Worm (Caenorhabditis elegans) whole organism, young adult: Measurements from ENCODE around the gene prdx-3.
A peak's percentile ranks its signal among the peaks of the same experiment; 100 is the strongest.

Experiments
- B0261.1 ChIP-seq: sonication (generic microtip); optimal IDR thresholded peaks from 2 replicates; lab custom pipeline; 2016; ENCODE audit warnings: mild to moderate bottlenecking, missing genetic modification characterization, moderate library complexity, missing compliant biosample characterization
- F23B12.7 ChIP-seq: sonication (generic microtip); optimal IDR thresholded peaks from 2 replicates; lab custom pipeline; 2017; ENCODE audit warnings: missing genetic modification characterization, mild to moderate bottlenecking, missing compliant biosample characterization, antibody characterized with exemption, moderate library complexity; ENCODE audit not compliant: insufficient read depth
- F39B2.1 ChIP-seq: fragments of 200-800 bp; sonication (Bioruptor generic); IDR thresholded peaks from 2 replicates; pipeline ENCODE4 v1.3.6; 2022; ENCODE audit warnings: missing genetic modification reagents, missing genetic modification characterization, missing compliant biosample characterization
- K12H6.12 ChIP-seq: fragments of 200-800 bp; sonication (Bioruptor generic); optimal IDR thresholded peaks from 2 replicates; lab custom pipeline; 2018; ENCODE audit warnings: mild to moderate bottlenecking, missing genetic modification characterization, missing compliant biosample characterization
- Y53F4B.3 ChIP-seq: fragments of 200-800 bp; sonication (Bioruptor generic); IDR thresholded peaks from 2 replicates; pipeline ENCODE4 v1.3.6; 2022; ENCODE audit warnings: missing genetic modification reagents, missing genetic modification characterization, missing compliant biosample characterization
- Y53G8AR.9 ChIP-seq: fragments of 200-800 bp; sonication (Bioruptor generic); conservative IDR thresholded peaks from 2 replicates; pipeline ENCODE4 v1.3.6; 2022; ENCODE audit warnings: missing genetic modification reagents, missing genetic modification characterization, missing compliant biosample characterization
- Y67H2A.10 ChIP-seq: fragments of 200-800 bp; sonication (Bioruptor generic); conservative IDR thresholded peaks from 2 replicates; pipeline ENCODE4 v1.3.6; 2022; ENCODE audit warnings: missing genetic modification reagents, missing genetic modification characterization, missing compliant biosample characterization
- akir-1 ChIP-seq: fragments of 200-800 bp; sonication (Bioruptor generic); optimal IDR thresholded peaks from 2 replicates; lab custom pipeline; 2018; ENCODE audit warnings: mild to moderate bottlenecking, missing genetic modification characterization, moderate library complexity, missing compliant biosample characterization
- aptf-3 ChIP-seq: fragments of 200-800 bp; sonication (Bioruptor generic); IDR thresholded peaks from 2 replicates; pipeline ENCODE4 v1.3.6; 2022; ENCODE audit warnings: missing genetic modification characterization, missing compliant biosample characterization
- attf-3 ChIP-seq: fragments of 200-800 bp; sonication (Bioruptor generic); conservative IDR thresholded peaks from 2 replicates; pipeline ENCODE4 v1.3.6; 2022; ENCODE audit warnings: missing genetic modification reagents, missing genetic modification characterization, missing compliant biosample characterization
- attf-5 ChIP-seq: fragments of 200-800 bp; sonication (Bioruptor generic); optimal IDR thresholded peaks from 2 replicates; lab custom pipeline; 2018; ENCODE audit warnings: mild to moderate bottlenecking, missing genetic modification characterization, missing compliant biosample characterization
- attf-6 ChIP-seq: fragments of 200-800 bp; sonication (Bioruptor generic); IDR thresholded peaks from 2 replicates; pipeline ENCODE4 v1.3.6; 2022; ENCODE audit warnings: missing genetic modification reagents, missing genetic modification characterization, missing compliant biosample characterization
- cebp-2 ChIP-seq: fragments of 200-800 bp; sonication (Bioruptor generic); IDR thresholded peaks from 2 replicates; pipeline ENCODE4 v1.3.6; 2022; ENCODE audit warnings: missing genetic modification characterization, missing compliant biosample characterization
- dox-1 ChIP-seq: fragments of 200-800 bp; sonication (Bioruptor generic); IDR thresholded peaks from 2 replicates; pipeline ENCODE4 v1.3.6; 2022; ENCODE audit warnings: missing genetic modification reagents, missing genetic modification characterization, missing compliant biosample characterization
- efl-1 ChIP-seq: fragments of 150-350 bp; optimal IDR thresholded peaks from 2 replicates; lab custom pipeline; 2014; ENCODE audit warnings: missing biosample characterization, missing genetic modification reagents, missing genetic modification characterization
- egl-44 ChIP-seq: fragments of 200-800 bp; sonication (Bioruptor generic); IDR thresholded peaks from 2 replicates; pipeline ENCODE4 v1.3.6; 2022; ENCODE audit warnings: missing genetic modification reagents, missing genetic modification characterization, missing compliant biosample characterization
- ets-4 ChIP-seq: fragments of 200-800 bp; sonication (Bioruptor generic); optimal IDR thresholded peaks from 2 replicates; lab custom pipeline; 2018; ENCODE audit warnings: mild to moderate bottlenecking, missing genetic modification characterization, missing compliant biosample characterization
- him-1 ChIP-seq: sonication (generic microtip); optimal IDR thresholded peaks from 2 replicates; lab custom pipeline; 2016; ENCODE audit warnings: missing genotype, missing genetic modification reagents, missing genetic modification characterization, missing compliant biosample characterization
- hmg-1.2 ChIP-seq: fragments of 200-800 bp; sonication (Bioruptor generic); IDR thresholded peaks from 2 replicates; pipeline ENCODE4 v1.3.6; 2022; ENCODE audit warnings: missing genetic modification reagents, missing genetic modification characterization, missing compliant biosample characterization
- hrde-1 ChIP-seq: sonication (generic microtip); optimal IDR thresholded peaks from 2 replicates; lab custom pipeline; 2016; ENCODE audit warnings: missing genetic modification characterization, mild to moderate bottlenecking, missing compliant biosample characterization, moderate library complexity, missing genotype, missing genetic modification reagents, borderline replicate concordance
- hsf-1 ChIP-seq: fragments of 200-800 bp; sonication (Bioruptor generic); IDR thresholded peaks from 2 replicates; pipeline ENCODE4 v1.3.6; 2022; ENCODE audit warnings: missing genetic modification reagents, missing genetic modification characterization, missing compliant biosample characterization
- lag-1 ChIP-seq: fragments of 200-800 bp; sonication (Bioruptor generic); IDR thresholded peaks from 2 replicates; pipeline ENCODE4 v1.3.6; 2022; ENCODE audit warnings: missing genetic modification reagents, missing genetic modification characterization, missing compliant biosample characterization
- lin-26 ChIP-seq: fragments of 200-800 bp; sonication (Bioruptor generic); IDR thresholded peaks from 2 replicates; pipeline ENCODE4 v1.3.6; 2022; ENCODE audit warnings: missing genetic modification reagents, missing genetic modification characterization, missing compliant biosample characterization
- madf-3 ChIP-seq: fragments of 200-800 bp; sonication (Bioruptor generic); IDR thresholded peaks from 2 replicates; pipeline ENCODE4 v1.3.6; 2022; ENCODE audit warnings: missing genetic modification reagents, missing genetic modification characterization, missing compliant biosample characterization
- mcd-1 ChIP-seq: fragments of 200-800 bp; sonication (Bioruptor generic); IDR thresholded peaks from 2 replicates; pipeline ENCODE4 v1.3.6; 2022; ENCODE audit warnings: missing genetic modification reagents, missing genetic modification characterization, missing compliant biosample characterization
- nfyb-1 ChIP-seq: fragments of 200-800 bp; sonication (Bioruptor generic); IDR thresholded peaks from 2 replicates; pipeline ENCODE4 v1.3.6; 2022; ENCODE audit warnings: missing genetic modification reagents, missing genetic modification characterization, missing compliant biosample characterization
- nhr-27 ChIP-seq: fragments of 200-800 bp; sonication (Bioruptor generic); optimal IDR thresholded peaks from 2 replicates; lab custom pipeline; 2018; ENCODE audit warnings: mild to moderate bottlenecking, missing genetic modification characterization, moderate library complexity, missing compliant biosample characterization
- pha-4 ChIP-seq: fragments of 150-350 bp; sonication (generic microtip); optimal IDR thresholded peaks from 2 replicates; lab custom pipeline; 2014; ENCODE audit warnings: missing biosample characterization, missing genetic modification reagents, missing genetic modification characterization
- sdz-38 ChIP-seq: sonication (generic microtip); optimal IDR thresholded peaks from 2 replicates; lab custom pipeline; 2016; ENCODE audit warnings: missing genotype, missing genetic modification characterization, missing compliant biosample characterization
- sptf-2 ChIP-seq: fragments of 200-800 bp; sonication (Bioruptor generic); optimal IDR thresholded peaks from 2 replicates; lab custom pipeline; 2018; ENCODE audit warnings: mild to moderate bottlenecking, missing genetic modification characterization, missing compliant biosample characterization
- tbp1 ChIP-seq: fragments of 200-800 bp; sonication (Bioruptor generic); optimal IDR thresholded peaks from 2 replicates; lab custom pipeline; 2018; ENCODE audit warnings: mild to moderate bottlenecking, missing genetic modification characterization, missing compliant biosample characterization
- tbx-9 ChIP-seq: sonication (generic microtip); optimal IDR thresholded peaks from 2 replicates; lab custom pipeline; 2016; ENCODE audit warnings: borderline replicate concordance, missing genetic modification characterization, inconsistent platforms, missing compliant biosample characterization
- ztf-18 ChIP-seq: sonication (generic microtip); optimal IDR thresholded peaks from 2 replicates; lab custom pipeline; 2016; ENCODE audit warnings: missing genotype, mild to moderate bottlenecking, missing genetic modification characterization, missing compliant biosample characterization
- ztf-25 ChIP-seq: fragments of 200-800 bp; sonication (Bioruptor generic); IDR thresholded peaks from 2 replicates; pipeline ENCODE4 v1.3.6; 2022; ENCODE audit warnings: missing genetic modification reagents, missing genetic modification characterization, missing compliant biosample characterization
- ztf-6 ChIP-seq: fragments of 200-800 bp; sonication (Bioruptor generic); IDR thresholded peaks from 2 replicates; pipeline ENCODE4 v1.3.6; 2022; ENCODE audit warnings: missing genetic modification reagents, missing genetic modification characterization, missing compliant biosample characterization

The prdx-3 gene

DNA sequence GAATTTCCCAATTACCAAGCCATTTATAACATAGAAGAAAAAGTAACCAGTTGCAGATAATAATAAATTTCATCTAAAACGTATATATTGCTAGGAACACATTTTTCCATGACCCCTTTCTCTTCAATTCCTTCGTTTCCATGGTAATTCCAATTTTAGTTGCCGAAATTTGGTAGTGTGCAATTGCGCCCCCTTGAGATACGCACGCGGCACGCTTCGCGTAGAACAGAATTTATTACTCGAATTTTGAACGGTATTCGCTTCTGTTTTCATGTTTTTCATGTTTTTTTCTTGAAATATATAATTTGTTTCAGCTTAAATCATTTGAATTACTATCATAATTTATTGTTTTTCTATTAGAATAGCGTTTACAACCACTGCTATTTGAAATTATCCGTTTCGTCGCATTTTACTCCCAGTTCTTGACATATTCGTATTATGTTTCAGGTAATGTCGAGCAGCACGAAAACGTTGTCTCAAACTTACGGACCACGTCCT, 2.9 kb upstream of the prdx-3 start, which contains the start of the genes R07E5.17 and snfc-5:
TSS of gene R07E5.17 (minus strand) at position 98 of the 498 bp plus-strand sequence.
TSS of gene snfc-5 (plus strand) at position 448 of the 498 bp plus-strand sequence.
- TF ChIP-seq F23B12.7 (tag; lab: Kevin White, UChicago) (peak; percentile 32), madf-3 (peak; percentile 92), dox-1 (GFP tag; lab: Robert Waterston, UW) (0 out of 2 replicates have a peak, but pooled peaks have one; percentile 28), nhr-27 (tag; lab: Kevin White, UChicago) (no peak), nfyb-1 (GFP tag; lab: Robert Waterston, UW) (no peak), pha-4 (tag; lab: Kevin White, UChicago) (no peak), akir-1 (no peak), hrde-1 (tag; lab: Kevin White, UChicago) (no peak), hmg-1.2 (GFP tag; lab: Robert Waterston, UW) (peak; percentile 15; the same call in 1 of the 2 replicates), ets-4 (GFP tag; lab: Kevin White, UChicago) (no peak), attf-5 (peak; percentile 68), him-1 (tag; lab: Kevin White, UChicago) (no peak), mcd-1 (0 out of 2 replicates have a peak, but pooled peaks have one; percentile 22)
- TF ChIP-seq, all 124 proteins: peak for 6

- no peak for TF ChIP-seq ztf-18
- no peak for TF ChIP-seq sdz-38
- TF ChIP-seq attf-3, result no peak
- 0 out of 2 replicates have a peak, but pooled peaks have one; percentile 17 for TF ChIP-seq Y53G8AR.9
- peak; percentile 39; the same call in 1 of the 2 replicates for TF ChIP-seq lin-26
- no peak for TF ChIP-seq ztf-25 (GFP tag; lab: Robert Waterston, UW)
- TF ChIP-seq tbx-9 (tag; lab: Kevin White, UChicago), result no peak
- TF ChIP-seq hsf-1, result 0 out of 2 replicates have a peak, but pooled peaks have one; percentile 29
These were observed 1.3 kb upstream of the prdx-3 start, which contains the start of gene rnp-4 for ce11 chrIII:4405986-4406385. Gene rnp-4, plus strand, starts transcription at chrIII:4406286.

ce11 chrIII:4408251-4408650, 1.0 kb downstream of the prdx-3 start, which contains the start of gene gpch-1:
Gene gpch-1, plus strand, starts transcription at chrIII:4408551.
- no peak for TF ChIP-seq sptf-2 (GFP tag; lab: Kevin White, UChicago)
- no peak for TF ChIP-seq F39B2.1
- TF ChIP-seq Y53F4B.3 (GFP tag; lab: Robert Waterston, UW), result no peak
- no peak for TF ChIP-seq F23B12.7 (tag; lab: Kevin White, UChicago)
- TF ChIP-seq attf-6 (GFP tag; lab: Robert Waterston, UW), result no peak
- no peak for TF ChIP-seq aptf-3 (GFP tag; lab: Robert Waterston, UW)
- no peak for TF ChIP-seq K12H6.12 (tag; lab: Kevin White, UChicago)
- TF ChIP-seq ztf-6 (GFP tag; lab: Robert Waterston, UW), result no peak
- TF ChIP-seq egl-44 (GFP tag; lab: Robert Waterston, UW), result no peak
- no peak for TF ChIP-seq Y67H2A.10
- no peak for TF ChIP-seq him-1 (tag; lab: Kevin White, UChicago)
- TF ChIP-seq efl-1 (GFP tag; lab: Kevin White, UChicago), result no peak
- TF ChIP-seq B0261.1 (tag; lab: Kevin White, UChicago), result no peak
- no peak for TF ChIP-seq lag-1
- TF ChIP-seq cebp-2 (GFP tag; lab: Robert Waterston, UW), result no peak
- no peak for TF ChIP-seq tbp1
- TF ChIP-seq sdz-38, result no peak
